Worm (Caenorhabditis elegans) whole organism, early embryonic: ENCODE data around the gene lon-2.

Experiments used
- B0310.2 ChIP-seq: sonication (generic microtip); optimal IDR thresholded peaks from 2 replicates; lab custom pipeline; 2016; ENCODE audit warnings: mild to moderate bottlenecking, missing genetic modification characterization, missing compliant biosample characterization
- F13C5.2 ChIP-seq: sonication (generic microtip); optimal IDR thresholded peaks from 2 replicates; lab custom pipeline; 2017; ENCODE audit warnings: mild to moderate bottlenecking, missing genetic modification characterization, inconsistent platforms, missing compliant biosample characterization
- aly-1 ChIP-seq: sonication (generic microtip); optimal IDR thresholded peaks from 2 replicates; lab custom pipeline; 2016; ENCODE audit warnings: missing genetic modification characterization, missing compliant biosample characterization
- ama-1 ChIP-seq: fragments of 150-350 bp; optimal IDR thresholded peaks from 2 replicates; lab custom pipeline; 2014
- ceh-13 ChIP-seq: fragments of 200-800 bp; sonication (Bioruptor generic); optimal IDR thresholded peaks from 2 replicates; lab custom pipeline; 2018; ENCODE audit warnings: mild to moderate bottlenecking, missing genetic modification characterization, missing compliant biosample characterization
- ceh-36 ChIP-seq: sonication (generic microtip); optimal IDR thresholded peaks from 2 replicates; lab custom pipeline; 2016; ENCODE audit warnings: missing genetic modification characterization, inconsistent platforms, missing compliant biosample characterization
- ets-7 ChIP-seq: sonication (generic microtip); optimal IDR thresholded peaks from 2 replicates; lab custom pipeline; 2016; ENCODE audit warnings: missing genotype, missing genetic modification characterization, missing compliant biosample characterization
- flt-1 ChIP-seq: fragments of 200-800 bp; sonication (Bioruptor generic); IDR thresholded peaks from 2 replicates; pipeline ENCODE4 v1.3.6; 2022; ENCODE audit warnings: missing genetic modification characterization, missing compliant biosample characterization
- hmbx-1 ChIP-seq: sonication (generic microtip); optimal IDR thresholded peaks from 2 replicates; lab custom pipeline; 2016; ENCODE audit warnings: mild to moderate bottlenecking, missing genetic modification characterization, missing compliant biosample characterization
- hmg-4 ChIP-seq: fragments of 200-800 bp; sonication (Bioruptor generic); optimal IDR thresholded peaks from 2 replicates; lab custom pipeline; 2018; ENCODE audit warnings: mild to moderate bottlenecking, missing genetic modification characterization, missing compliant biosample characterization
- hnd-1 ChIP-seq: sonication (generic microtip); optimal IDR thresholded peaks from 2 replicates; lab custom pipeline; 2016; ENCODE audit warnings: missing genetic modification characterization, missing compliant biosample characterization
- pes-1 ChIP-seq: fragments of 200-800 bp; sonication (Bioruptor generic); IDR thresholded peaks from 2 replicates; pipeline ENCODE4 v1.3.6; 2022; ENCODE audit warnings: missing genetic modification reagents, missing genetic modification characterization, missing compliant biosample characterization
- scrt-1 ChIP-seq: fragments of 200-800 bp; sonication (Bioruptor generic); IDR thresholded peaks from 2 replicates; pipeline ENCODE4 v1.3.6; 2022; ENCODE audit warnings: missing genetic modification characterization, missing compliant biosample characterization
- sea-1 ChIP-seq: fragments of 200-800 bp; sonication (Bioruptor generic); conservative IDR thresholded peaks from 2 replicates; pipeline ENCODE4 v1.3.6; 2022; ENCODE audit warnings: missing genetic modification characterization, missing compliant biosample characterization
- tbx-11 ChIP-seq: fragments of 200-800 bp; sonication (Bioruptor generic); IDR thresholded peaks from 2 replicates; pipeline ENCODE4 v1.3.6; 2022; ENCODE audit warnings: missing genetic modification characterization, missing compliant biosample characterization
- tbx-37 ChIP-seq: fragments of 200-800 bp; sonication (Bioruptor generic); conservative IDR thresholded peaks from 2 replicates; pipeline ENCODE4 v1.3.6; 2022; ENCODE audit warnings: missing genetic modification reagents, missing genetic modification characterization, missing compliant biosample characterization
- tra-4 ChIP-seq: sonication (generic microtip); optimal IDR thresholded peaks from 2 replicates; lab custom pipeline; 2017; ENCODE audit warnings: missing genetic modification characterization, missing compliant biosample characterization

The lon-2 gene

ce11 chrX:4749080-4749479 is at the start of gene lon-2:
Gene lon-2, minus strand, starts transcription at chrX:4749083.
- TF ChIP-seq scrt-1 (GFP tag; lab: Robert Waterston, UW) (no peak), aly-1 (tag; lab: Kevin White, UChicago) (peak; percentile 19), ceh-36 (tag; lab: Kevin White, UChicago) (no peak), ama-1 (lab: Kevin White, UChicago) (no peak), F13C5.2 (tag; lab: Kevin White, UChicago) (no peak), sea-1 (GFP tag; lab: Robert Waterston, UW) (no peak), tbx-37 (GFP tag; lab: Robert Waterston, UW) (no peak)

ce11 chrX:4795329-4795728 is 46.4 kb upstream of the lon-2 start:
- TF ChIP-seq ceh-13 (GFP tag; lab: Kevin White, UChicago) = no peak
- no peak for TF ChIP-seq ama-1 (lab: Kevin White, UChicago)
- TF ChIP-seq flt-1 (GFP tag; lab: Robert Waterston, UW) = no peak
- TF ChIP-seq ceh-36 (tag; lab: Kevin White, UChicago) = no peak
- TF ChIP-seq hnd-1 (tag; lab: Kevin White, UChicago) = no peak
- TF ChIP-seq aly-1 (tag; lab: Kevin White, UChicago) = no peak
- TF ChIP-seq tbx-37 (GFP tag; lab: Robert Waterston, UW) = no peak
- TF ChIP-seq hmg-4 = no peak

ce11 chrX:4794062-4794461 is 45.2 kb upstream of the lon-2 start:
- TF ChIP-seq ets-7 (tag; lab: Kevin White, UChicago) = no peak
- no peak for TF ChIP-seq ama-1 (lab: Kevin White, UChicago)
- TF ChIP-seq aly-1 (tag; lab: Kevin White, UChicago) = no peak
- TF ChIP-seq flt-1 (GFP tag; lab: Robert Waterston, UW) = no peak
- TF ChIP-seq tbx-11 (GFP tag; lab: Robert Waterston, UW) = no peak

ce11 chrX:4792979-4793378 is 44.1 kb upstream of the lon-2 start, which contains the start of gene F43C9.1:
Gene F43C9.1, plus strand, starts transcription at chrX:4793279.
- TF ChIP-seq ets-7 (tag; lab: Kevin White, UChicago) = no peak
- no peak for TF ChIP-seq tbx-11 (GFP tag; lab: Robert Waterston, UW)
- TF ChIP-seq B0310.2 (tag; lab: Kevin White, UChicago) = no peak
- TF ChIP-seq ceh-36 (tag; lab: Kevin White, UChicago) = no peak
- TF ChIP-seq F13C5.2 (tag; lab: Kevin White, UChicago) = no peak

- TF ChIP-seq ceh-36 (tag; lab: Kevin White, UChicago) (no peak), aly-1 (tag; lab: Kevin White, UChicago) (no peak), ama-1 (lab: Kevin White, UChicago) (no peak), pes-1 (no peak), hmbx-1 (tag; lab: Kevin White, UChicago) (no peak), tbx-11 (GFP tag; lab: Robert Waterston, UW) (no peak), hmg-4 (no peak), F13C5.2 (tag; lab: Kevin White, UChicago) (no peak), hnd-1 (tag; lab: Kevin White, UChicago) (no peak), flt-1 (GFP tag; lab: Robert Waterston, UW) (no peak), sea-1 (GFP tag; lab: Robert Waterston, UW) (no peak), ets-7 (tag; lab: Kevin White, UChicago) (no peak), tra-4 (tag; lab: Kevin White, UChicago) (no peak), ceh-13 (GFP tag; lab: Kevin White, UChicago) (no peak), scrt-1 (GFP tag; lab: Robert Waterston, UW) (no peak)
These were observed 41.7 kb upstream of the lon-2 start for ce11 chrX:4790614-4791013.

- peak; percentile 82 for TF ChIP-seq flt-1 (GFP tag; lab: Robert Waterston, UW)
- TF ChIP-seq ets-7 (tag; lab: Kevin White, UChicago) = no peak
- peak; percentile 32 for TF ChIP-seq F13C5.2 (tag; lab: Kevin White, UChicago)
- TF ChIP-seq tbx-11 (GFP tag; lab: Robert Waterston, UW) = peak; percentile 68; the same call in 1 of the 2 replicates
- TF ChIP-seq hnd-1 (tag; lab: Kevin White, UChicago) = peak; percentile 56
- TF ChIP-seq hmg-4 = peak; percentile 52
- TF ChIP-seq B0310.2 (tag; lab: Kevin White, UChicago) = peak; percentile 21
- peak; percentile 81 for TF ChIP-seq ceh-36 (tag; lab: Kevin White, UChicago)
- peak; percentile 61 for TF ChIP-seq tbx-37 (GFP tag; lab: Robert Waterston, UW)
- TF ChIP-seq ama-1 (lab: Kevin White, UChicago) = no peak
- peak; percentile 83 for TF ChIP-seq scrt-1 (GFP tag; lab: Robert Waterston, UW)
- peak; percentile 74 for TF ChIP-seq ceh-13 (GFP tag; lab: Kevin White, UChicago)
- TF ChIP-seq aly-1 (tag; lab: Kevin White, UChicago) = peak; percentile 86
- peak; percentile 83 for TF ChIP-seq sea-1 (GFP tag; lab: Robert Waterston, UW)
- TF ChIP-seq pes-1 = peak; percentile 88
- no peak for TF ChIP-seq tra-4 (tag; lab: Kevin White, UChicago)
- peak; percentile 38 for TF ChIP-seq hmbx-1 (tag; lab: Kevin White, UChicago)
These were observed 40.1 kb upstream of the lon-2 start for ce11 chrX:4788958-4789357.

ce11 chrX:4787525-4787924 is 38.6 kb upstream of the lon-2 start:
- TF ChIP-seq sea-1 (GFP tag; lab: Robert Waterston, UW) (no peak), tbx-11 (GFP tag; lab: Robert Waterston, UW) (no peak), ama-1 (lab: Kevin White, UChicago) (no peak), aly-1 (tag; lab: Kevin White, UChicago) (no peak), hnd-1 (tag; lab: Kevin White, UChicago) (no peak)

- TF ChIP-seq sea-1 (GFP tag; lab: Robert Waterston, UW) = no peak
- no peak for TF ChIP-seq hmg-4
- TF ChIP-seq ceh-36 (tag; lab: Kevin White, UChicago) = no peak
- TF ChIP-seq tbx-11 (GFP tag; lab: Robert Waterston, UW) = no peak
- TF ChIP-seq tra-4 (tag; lab: Kevin White, UChicago) = no peak
- TF ChIP-seq pes-1 = no peak
- TF ChIP-seq scrt-1 (GFP tag; lab: Robert Waterston, UW) = no peak
- no peak for TF ChIP-seq flt-1 (GFP tag; lab: Robert Waterston, UW)
- no peak for TF ChIP-seq ets-7 (tag; lab: Kevin White, UChicago)
- no peak for TF ChIP-seq F13C5.2 (tag; lab: Kevin White, UChicago)
- TF ChIP-seq ama-1 (lab: Kevin White, UChicago) = no peak
These were observed 35.9 kb upstream of the lon-2 start for ce11 chrX:4784776-4785175.
